Fruit fly (Drosophila melanogaster) whole organism, embryonic: ENCODE results near the gene CG4230.

Experiments
- ATbp ChIP-seq: fragments of 200-800 bp; sonication (Bioruptor generic); optimal IDR thresholded peaks from 2 replicates; lab custom pipeline; 2017; ENCODE audit warnings: missing biosample characterization, mild to moderate bottlenecking, missing genetic modification characterization, missing genetic modification reagents
- Abd-B ChIP-seq: fragments of 200-800 bp; sonication (Bioruptor generic); optimal IDR thresholded peaks from 2 replicates; lab custom pipeline; 2018; ENCODE audit warnings: missing biosample characterization, mild to moderate bottlenecking, missing genetic modification characterization, moderate library complexity
- Asciz ChIP-seq: fragments of 200-800 bp; sonication (Bioruptor generic); optimal IDR thresholded peaks from 2 replicates; lab custom pipeline; 2017; ENCODE audit warnings: missing biosample characterization, mild to moderate bottlenecking, missing genetic modification characterization, missing genetic modification reagents
- Bdp1 ChIP-seq: fragments of 200-800 bp; sonication (Bioruptor generic); optimal IDR thresholded peaks from 3 replicates; lab custom pipeline; 2016; ENCODE audit warnings: missing biosample characterization, missing genetic modification characterization
- CG11085 ChIP-seq: fragments of 200-800 bp; sonication (Bioruptor generic); IDR thresholded peaks from 2 replicates; pipeline ENCODE4 v1.3.6; 2022; ENCODE audit warnings: missing biosample characterization, missing genetic modification characterization
- CG11398 ChIP-seq: fragments of 200-800 bp; sonication (Bioruptor generic); optimal IDR thresholded peaks from 2 replicates; lab custom pipeline; 2016; ENCODE audit warnings: missing biosample characterization, missing genetic modification characterization
- CG11696 ChIP-seq: fragments of 200-800 bp; sonication (Bioruptor generic); IDR thresholded peaks from 2 replicates; pipeline ENCODE4 v1.3.6; 2022; ENCODE audit warnings: missing biosample characterization, missing genetic modification characterization
- CG12942 ChIP-seq: fragments of 200-800 bp; sonication (Bioruptor generic); optimal IDR thresholded peaks from 3 replicates; lab custom pipeline; 2016; ENCODE audit warnings: missing biosample characterization, missing genetic modification characterization
- CG16813 ChIP-seq: fragments of 200-800 bp; sonication (Bioruptor generic); IDR thresholded peaks from 3 replicates; pipeline ENCODE4 v1.3.6; 2022; ENCODE audit warnings: missing biosample characterization, missing genetic modification characterization; ENCODE audit not compliant: partially characterized antibody
- CG17186 ChIP-seq: fragments of 200-800 bp; sonication (Bioruptor generic); optimal IDR thresholded peaks from 3 replicates; lab custom pipeline; 2017; ENCODE audit warnings: missing biosample characterization, missing genetic modification reagents, missing genetic modification characterization
- CG17568 ChIP-seq: fragments of 200-800 bp; sonication (Bioruptor generic); optimal IDR thresholded peaks from 2 replicates; lab custom pipeline; 2018; ENCODE audit warnings: missing biosample characterization, mild to moderate bottlenecking, missing genetic modification characterization, moderate library complexity
- CG17912 ChIP-seq: fragments of 200-800 bp; sonication (Bioruptor generic); optimal IDR thresholded peaks from 2 replicates; lab custom pipeline; 2018; ENCODE audit warnings: missing biosample characterization, mild to moderate bottlenecking, missing genetic modification characterization
- CG18011 ChIP-seq: fragments of 200-800 bp; sonication (Bioruptor generic); optimal IDR thresholded peaks from 2 replicates; lab custom pipeline; 2017; ENCODE audit warnings: missing biosample characterization, missing genetic modification characterization, mild to moderate bottlenecking, moderate library complexity, missing genotype
- CG31365 ChIP-seq: fragments of 200-800 bp; sonication (Bioruptor generic); optimal IDR thresholded peaks from 2 replicates; lab custom pipeline; 2018; ENCODE audit warnings: missing biosample characterization, mild to moderate bottlenecking, missing genetic modification characterization
- CG32767 ChIP-seq: fragments of 200-800 bp; sonication (Bioruptor generic); IDR thresholded peaks from 2 replicates; pipeline ENCODE4 v1.3.6; 2022; ENCODE audit warnings: missing biosample characterization, missing genetic modification characterization
- CG6254 ChIP-seq: fragments of 200-800 bp; sonication (Bioruptor generic); optimal IDR thresholded peaks from 3 replicates; lab custom pipeline; 2017; ENCODE audit warnings: mild to moderate bottlenecking, missing biosample characterization, missing genetic modification reagents, missing genetic modification characterization
- CG7928 ChIP-seq: fragments of 200-800 bp; sonication (Bioruptor generic); optimal IDR thresholded peaks from 2 replicates; lab custom pipeline; 2017; ENCODE audit warnings: missing biosample characterization, mild to moderate bottlenecking, missing genetic modification characterization
- CG7987 ChIP-seq: fragments of 200-800 bp; sonication (Bioruptor generic); optimal IDR thresholded peaks from 2 replicates; lab custom pipeline; 2018; ENCODE audit warnings: missing biosample characterization, mild to moderate bottlenecking, missing genetic modification characterization, moderate library complexity
- D ChIP-seq, 2 experiments: fragments of 200-800 bp in 1 of 2; fragments of >200 bp in 1 of 2; sonication (Bioruptor generic) in 1 of 2; optimal IDR thresholded peaks; 2 replicates in 1 of 2; 3 replicates in 1 of 2; lab custom pipeline; 2017; ENCODE audit warnings: mild to moderate bottlenecking in 1 of 2, missing biosample characterization in 1 of 2, missing genetic modification characterization in 1 of 2, missing genetic modification reagents in 1 of 2
- HLH54F ChIP-seq: fragments of 200-800 bp; sonication (Bioruptor generic); optimal IDR thresholded peaks from 3 replicates; lab custom pipeline; 2016; ENCODE audit warnings: missing biosample characterization, missing genetic modification characterization
- HmgZ ChIP-seq: fragments of 200-800 bp; sonication (Bioruptor generic); optimal IDR thresholded peaks from 2 replicates; lab custom pipeline; 2018; ENCODE audit warnings: missing biosample characterization, mild to moderate bottlenecking, missing genetic modification characterization
- Hr78 ChIP-seq, 2 experiments: fragments of 200-800 bp in 1 of 2; fragments of >200 bp in 1 of 2; sonication (Bioruptor generic) in 1 of 2; optimal IDR thresholded peaks; 2 replicates each; lab custom pipeline; 2017 to 2019; ENCODE audit warnings: missing biosample characterization in 2 of 2, missing genetic modification characterization in 2 of 2, mild to moderate bottlenecking in 1 of 2, moderate library complexity in 1 of 2
- NC2β ChIP-seq: fragments of 200-800 bp; sonication (Bioruptor generic); optimal IDR thresholded peaks from 2 replicates; lab custom pipeline; 2016; ENCODE audit warnings: missing biosample characterization, missing genetic modification characterization
- PHDP ChIP-seq: fragments of 200-800 bp; sonication (Bioruptor generic); optimal IDR thresholded peaks from 3 replicates; lab custom pipeline; 2018; ENCODE audit warnings: missing biosample characterization, mild to moderate bottlenecking, missing genetic modification characterization, moderate library complexity
- Ptx1 ChIP-seq: fragments of 200-800 bp; sonication (Bioruptor generic); IDR thresholded peaks from 2 replicates; pipeline ENCODE4 v1.3.6; 2022; ENCODE audit warnings: missing biosample characterization, missing genetic modification characterization
- Rfx ChIP-seq: fragments of 200-800 bp; sonication (Bioruptor generic); IDR thresholded peaks from 2 replicates; pipeline ENCODE4 v1.3.6; 2022; ENCODE audit warnings: missing biosample characterization, missing genetic modification characterization
- Sry-β ChIP-seq: fragments of 200-800 bp; sonication (Bioruptor generic); optimal IDR thresholded peaks from 2 replicates; lab custom pipeline; 2018; ENCODE audit warnings: missing biosample characterization, mild to moderate bottlenecking, missing genetic modification characterization, moderate library complexity
- Taf1 ChIP-seq: fragments of 200-800 bp; sonication (Bioruptor generic); IDR thresholded peaks from 2 replicates; pipeline ENCODE4 v1.3.6; 2022; ENCODE audit warnings: missing biosample characterization, missing genetic modification characterization
- Trl ChIP-seq, 3 experiments: fragments of >200 bp in 2 of 3; fragments of 200-800 bp in 1 of 3; sonication (Bioruptor generic) in 1 of 3; optimal IDR thresholded peaks; 2 replicates in 1 of 3; 3 replicates in 2 of 3; lab custom pipeline; 2016 to 2017; ENCODE audit warnings: missing biosample characterization in 1 of 3, missing genetic modification characterization in 1 of 3
- ara ChIP-seq: fragments of 200-800 bp; sonication (Bioruptor generic); IDR thresholded peaks from 2 replicates; pipeline ENCODE4 v1.3.6; 2022; ENCODE audit warnings: missing biosample characterization, missing genetic modification characterization
- dati ChIP-seq: fragments of 200-800 bp; sonication (Bioruptor generic); IDR thresholded peaks from 2 replicates; pipeline ENCODE4 v1.3.6; 2022; ENCODE audit warnings: missing biosample characterization, missing genetic modification characterization
- dimm ChIP-seq: fragments of 200-800 bp; sonication (Bioruptor generic); IDR thresholded peaks from 2 replicates; pipeline ENCODE4 v1.3.6; 2022; ENCODE audit warnings: missing biosample characterization, missing genetic modification characterization
- dm ChIP-seq: fragments of 200-800 bp; sonication (Bioruptor generic); optimal IDR thresholded peaks from 3 replicates; lab custom pipeline; 2016; ENCODE audit warnings: missing biosample characterization, missing genetic modification characterization
- dysf ChIP-seq: fragments of 200-800 bp; sonication (Bioruptor generic); IDR thresholded peaks from 3 replicates; pipeline ENCODE4 v1.3.6; 2022; ENCODE audit warnings: missing biosample characterization, missing genetic modification characterization
- eve ChIP-seq, 2 experiments: fragments of >200 bp; optimal IDR thresholded peaks; 2 replicates each; lab custom pipeline; 2017; ENCODE audit warnings: missing biosample characterization in 2 of 2, missing genetic modification characterization in 2 of 2
- ftz-f1 ChIP-seq: fragments of 200-800 bp; sonication (Bioruptor generic); optimal IDR thresholded peaks from 2 replicates; lab custom pipeline; 2016; ENCODE audit warnings: missing biosample characterization, missing genetic modification characterization
- ham ChIP-seq: fragments of 200-800 bp; sonication (Bioruptor generic); IDR thresholded peaks from 2 replicates; pipeline ENCODE4 v1.3.6; 2022; ENCODE audit warnings: missing biosample characterization, missing genetic modification characterization
- insv ChIP-seq, 2 experiments: fragments of 200-800 bp; sonication (Bioruptor generic); optimal IDR thresholded peaks; 3 replicates each; lab custom pipeline; 2016 to 2018; ENCODE audit warnings: missing biosample characterization in 2 of 2, missing genetic modification characterization in 2 of 2
- jing ChIP-seq: fragments of 200-800 bp; sonication (Bioruptor generic); optimal IDR thresholded peaks from 2 replicates; lab custom pipeline; 2018; ENCODE audit warnings: missing biosample characterization, mild to moderate bottlenecking, missing genetic modification characterization
- knrl ChIP-seq: fragments of 200-800 bp; sonication (Bioruptor generic); IDR thresholded peaks from 3 replicates; pipeline ENCODE4 v1.3.6; 2022; ENCODE audit warnings: missing biosample characterization, missing genetic modification characterization; ENCODE audit not compliant: partially characterized antibody
- lilli ChIP-seq: fragments of 200-800 bp; sonication (Bioruptor generic); optimal IDR thresholded peaks from 3 replicates; lab custom pipeline; 2016; ENCODE audit warnings: missing biosample characterization, missing genetic modification characterization
- pfk ChIP-seq: fragments of 200-800 bp; sonication (Bioruptor generic); optimal IDR thresholded peaks from 2 replicates; lab custom pipeline; 2018; ENCODE audit warnings: missing biosample characterization, mild to moderate bottlenecking, missing genetic modification characterization, moderate library complexity
- sc ChIP-seq, 3 experiments: fragments of >200 bp in 2 of 3; fragments of 200-800 bp in 1 of 3; sonication (Bioruptor generic) in 1 of 3; optimal IDR thresholded peaks; 2 replicates in 2 of 3; 3 replicates in 1 of 3; lab custom pipeline; 2017; ENCODE audit warnings: mild to moderate bottlenecking in 1 of 3, missing biosample characterization in 1 of 3, missing genetic modification characterization in 1 of 3, missing genetic modification reagents in 1 of 3
- sens-2 ChIP-seq: fragments of 200-800 bp; sonication (Bioruptor generic); IDR thresholded peaks from 2 replicates; pipeline ENCODE4 v1.3.6; 2022; ENCODE audit warnings: missing biosample characterization, missing genetic modification characterization
- usp ChIP-seq: fragments of >200 bp; optimal IDR thresholded peaks from 2 replicates; lab custom pipeline; 2017; ENCODE audit warnings: missing biosample characterization, missing genetic modification characterization
- vvl ChIP-seq: fragments of 200-800 bp; sonication (Bioruptor generic); IDR thresholded peaks from 2 replicates; pipeline ENCODE4 v1.3.6; 2022; ENCODE audit warnings: missing biosample characterization, missing genetic modification characterization

Gene CG4230

dm6 chr2L:5070797-5071579 is 25.0 kb upstream of the CG4230 start, which contains the start of gene RpL37A (continued):
- peak; percentile 24; the same call in 1 of the 3 replicates for TF ChIP-seq knrl (GFP tag; lab: Robert Waterston, UW)
- peak; percentile 62 for TF ChIP-seq Bdp1 (GFP tag; lab: Kevin White, UChicago)
- TF ChIP-seq jing (GFP tag; lab: Kevin White, UChicago), result no peak
- TF ChIP-seq dati (GFP tag; lab: Robert Waterston, UW), result 0 out of 2 replicates have a peak, but pooled peaks have one; percentile 21
- peak; percentile 75 for TF ChIP-seq pfk (GFP tag; lab: Kevin White, UChicago)
- TF ChIP-seq HmgZ, result peak; percentile 90
- peak; percentile 90 for TF ChIP-seq CG17912 (GFP tag; lab: Kevin White, UChicago)
- TF ChIP-seq CG31365 (tag; lab: Kevin White, UChicago), result peak; percentile 79
- TF ChIP-seq dm (GFP tag; lab: Kevin White, UChicago), result peak; percentile 94
- TF ChIP-seq ham (GFP tag; lab: Robert Waterston, UW), result 0 out of 2 replicates have a peak, but pooled peaks have one; percentile 21
- peak; percentile 55; the same call in 1 of the 3 replicates for TF ChIP-seq dysf (GFP tag; lab: Robert Waterston, UW)
- peak; percentile 90 for TF ChIP-seq vvl
- peak; percentile 51; the same call in 1 of the 2 replicates for TF ChIP-seq CG32767 (GFP tag; lab: Robert Waterston, UW)
- peak; percentile 66 for TF ChIP-seq ATbp (GFP tag; lab: Kevin White, UChicago)
- no peak for TF ChIP-seq Abd-B (GFP tag; lab: Kevin White, UChicago)
- no peak for TF ChIP-seq CG16813 (GFP tag; lab: Robert Waterston, UW)
- no peak for TF ChIP-seq sc (optimal IDR thresholded peaks at IDR 0.05; lab: Kevin White, UChicago)
- TF ChIP-seq sc (GFP tag; optimal IDR thresholded peaks at IDR 0.05; lab: Kevin White, UChicago), result peak; percentile 50
- TF ChIP-seq CG17186 (GFP tag; lab: Kevin White, UChicago), result peak; percentile 92
- peak; percentile 94 for TF ChIP-seq NC2β (GFP tag; lab: Kevin White, UChicago)
- TF ChIP-seq Asciz, result peak; percentile 80
- peak; percentile 73 for TF ChIP-seq CG6254 (GFP tag; lab: Kevin White, UChicago)
- peak; percentile 78 for TF ChIP-seq CG11398
- TF ChIP-seq CG11085 (GFP tag; lab: Robert Waterston, UW), result peak; percentile 62; the same call in 1 of the 2 replicates
- peak in 1 of 2 experiments; percentile 73 for TF ChIP-seq insv (GFP tag; optimal IDR thresholded peaks at IDR 0.05; lab: Kevin White, UChicago)
- no peak for TF ChIP-seq D (optimal IDR thresholded peaks at IDR 0.05; lab: Kevin White, UChicago)
- peak; percentile 78 for TF ChIP-seq D (GFP tag; optimal IDR thresholded peaks at IDR 0.05; lab: Kevin White, UChicago)
- 0 out of 2 replicates have a peak, but pooled peaks have one; percentile 32 for TF ChIP-seq CG11696 (GFP tag; lab: Robert Waterston, UW)
- TF ChIP-seq Ptx1 (GFP tag; lab: Robert Waterston, UW), result no peak; the same call in 1 of the 2 replicates
- no peak for TF ChIP-seq Taf1 (GFP tag; lab: Robert Waterston, UW)
- TF ChIP-seq CG18011 (GFP tag; lab: Kevin White, UChicago), result peak; percentile 31
- TF ChIP-seq Rfx, result peak; percentile 87
- peak; percentile 63 for TF ChIP-seq lilli (GFP tag; lab: Kevin White, UChicago)
- peak; percentile 73 for TF ChIP-seq sens-2 (GFP tag; lab: Robert Waterston, UW)
- peak; percentile 64 for TF ChIP-seq CG7928
- TF ChIP-seq ara, result peak; percentile 73
- peak in 1 of 2 experiments; percentile 29 for TF ChIP-seq Hr78 (GFP tag; optimal IDR thresholded peaks at IDR 0.05; lab: Kevin White, UChicago)
- peak; percentile 49 for TF ChIP-seq Sry-β (GFP tag; lab: Kevin White, UChicago)
- peak; percentile 96 for TF ChIP-seq CG7987 (GFP tag; lab: Kevin White, UChicago)
- TF ChIP-seq usp (GFP tag; lab: Kevin White, UChicago), result no peak
- peak in 1 of 2 experiments; percentile 66 for TF ChIP-seq eve (GFP tag; optimal IDR thresholded peaks at IDR 0.05; lab: Kevin White, UChicago)
- peak; percentile 81 for TF ChIP-seq CG17568 (GFP tag; lab: Kevin White, UChicago)
- peak; percentile 57 for TF ChIP-seq PHDP
- peak; percentile 61 for TF ChIP-seq HLH54F
- peak; percentile 30 for TF ChIP-seq ftz-f1
- no peak for TF ChIP-seq Trl (optimal IDR thresholded peaks at IDR 0.05; lab: Kevin White, UChicago)
- peak; percentile 89 for TF ChIP-seq Trl (GFP tag; optimal IDR thresholded peaks at IDR 0.05; lab: Kevin White, UChicago)
- peak; percentile 48 for TF ChIP-seq CG12942
- no peak for TF ChIP-seq dimm (GFP tag; lab: Robert Waterston, UW)
